Fruit fly (Drosophila melanogaster) whole organism, embryonic: Measurements from ENCODE around the gene Prx5.

ENCODE experiments used
- Adf1 ChIP-seq: fragments of 200-800 bp; sonication (Bioruptor generic); IDR thresholded peaks from 2 replicates; pipeline ENCODE4 v1.3.6; 2022; ENCODE audit warnings: missing biosample characterization, missing genetic modification characterization
- Atf6 ChIP-seq: fragments of 200-800 bp; sonication (Bioruptor generic); IDR thresholded peaks from 2 replicates; pipeline ENCODE4 v1.3.6; 2022; ENCODE audit warnings: missing biosample characterization, missing genetic modification characterization
- CG11504 ChIP-seq: fragments of 200-800 bp; sonication (Bioruptor generic); optimal IDR thresholded peaks from 3 replicates; lab custom pipeline; 2019; ENCODE audit warnings: missing biosample characterization, mild to moderate bottlenecking, missing genetic modification characterization, moderate library complexity
- CG11696 ChIP-seq: fragments of 200-800 bp; sonication (Bioruptor generic); IDR thresholded peaks from 2 replicates; pipeline ENCODE4 v1.3.6; 2022; ENCODE audit warnings: missing biosample characterization, missing genetic modification characterization
- CG12071 ChIP-seq: fragments of 200-800 bp; sonication (Bioruptor generic); optimal IDR thresholded peaks from 3 replicates; lab custom pipeline; 2018; ENCODE audit warnings: missing biosample characterization, mild to moderate bottlenecking, missing genetic modification characterization
- CG12155 ChIP-seq: fragments of 200-800 bp; sonication (Bioruptor generic); optimal IDR thresholded peaks from 3 replicates; lab custom pipeline; 2016; ENCODE audit warnings: missing biosample characterization, missing genetic modification characterization
- CG13775 ChIP-seq: fragments of 200-800 bp; sonication (Bioruptor generic); optimal IDR thresholded peaks from 3 replicates; lab custom pipeline; 2017; ENCODE audit warnings: missing biosample characterization, mild to moderate bottlenecking, missing genetic modification characterization
- CG14860 ChIP-seq: fragments of 200-800 bp; sonication (Bioruptor generic); IDR thresholded peaks from 3 replicates; pipeline ENCODE4 v1.3.6; 2022; ENCODE audit warnings: missing biosample characterization, missing genetic modification characterization; ENCODE audit not compliant: partially characterized antibody
- CG15011 ChIP-seq: fragments of 200-800 bp; sonication (Bioruptor generic); optimal IDR thresholded peaks from 3 replicates; lab custom pipeline; 2018; ENCODE audit warnings: missing biosample characterization, mild to moderate bottlenecking, missing genetic modification characterization
- CG16815 ChIP-seq: fragments of 200-800 bp; sonication (Bioruptor generic); optimal IDR thresholded peaks from 3 replicates; lab custom pipeline; 2017; ENCODE audit warnings: missing biosample characterization, mild to moderate bottlenecking, missing genetic modification characterization
- CG17359 ChIP-seq: fragments of 200-800 bp; sonication (Bioruptor generic); optimal IDR thresholded peaks from 3 replicates; lab custom pipeline; 2018; ENCODE audit warnings: missing biosample characterization, mild to moderate bottlenecking, missing genetic modification characterization, moderate library complexity
- CG17612 ChIP-seq: fragments of 200-800 bp; sonication (Bioruptor generic); IDR thresholded peaks from 2 replicates; pipeline ENCODE4 v1.3.6; 2022; ENCODE audit warnings: missing biosample characterization, missing genetic modification characterization
- CG2678 ChIP-seq: fragments of 200-800 bp; sonication (Bioruptor generic); optimal IDR thresholded peaks from 3 replicates; lab custom pipeline; 2019; ENCODE audit warnings: missing biosample characterization, mild to moderate bottlenecking, missing genetic modification characterization, moderate library complexity
- CG30403 ChIP-seq: fragments of 200-800 bp; sonication (Bioruptor generic); optimal IDR thresholded peaks from 3 replicates; lab custom pipeline; 2016; ENCODE audit warnings: missing biosample characterization, missing genetic modification characterization
- CG31441 ChIP-seq: fragments of 200-800 bp; sonication (Bioruptor generic); IDR thresholded peaks from 2 replicates; pipeline ENCODE4 v1.3.6; 2022; ENCODE audit warnings: missing biosample characterization, missing genetic modification characterization
- CG34376 ChIP-seq: fragments of 200-800 bp; sonication (Bioruptor generic); optimal IDR thresholded peaks from 2 replicates; lab custom pipeline; 2018; ENCODE audit warnings: missing biosample characterization, mild to moderate bottlenecking, missing genetic modification characterization
- CG4424 ChIP-seq: fragments of 200-800 bp; sonication (Bioruptor generic); optimal IDR thresholded peaks from 3 replicates; lab custom pipeline; 2016; ENCODE audit warnings: missing biosample characterization, missing genetic modification characterization
- CG6813 ChIP-seq: fragments of 200-800 bp; sonication (Bioruptor generic); optimal IDR thresholded peaks from 2 replicates; lab custom pipeline; 2017; ENCODE audit warnings: missing biosample characterization, missing genetic modification characterization, mild to moderate bottlenecking, moderate library complexity, missing genetic modification reagents
- CG7839 ChIP-seq: fragments of 200-800 bp; sonication (Bioruptor generic); optimal IDR thresholded peaks from 3 replicates; lab custom pipeline; 2018; ENCODE audit warnings: missing biosample characterization, mild to moderate bottlenecking, missing genetic modification characterization, moderate library complexity
- CG9437 ChIP-seq: fragments of 200-800 bp; sonication (Bioruptor generic); optimal IDR thresholded peaks from 2 replicates; lab custom pipeline; 2018; ENCODE audit warnings: missing biosample characterization, mild to moderate bottlenecking, missing genetic modification characterization
- CG9727 ChIP-seq: fragments of 200-800 bp; sonication (Bioruptor generic); optimal IDR thresholded peaks from 3 replicates; lab custom pipeline; 2017; ENCODE audit warnings: missing biosample characterization, mild to moderate bottlenecking, missing genetic modification characterization
- CHES-1-like ChIP-seq: fragments of 200-800 bp; sonication (Bioruptor generic); optimal IDR thresholded peaks from 2 replicates; lab custom pipeline; 2016; ENCODE audit warnings: missing biosample characterization, missing genetic modification characterization
- Dfd ChIP-seq, 2 experiments: fragments of >200 bp; optimal IDR thresholded peaks; 2 replicates each; lab custom pipeline; 2017; ENCODE audit warnings: missing biosample characterization in 2 of 2, missing genetic modification characterization in 2 of 2
- Eip74EF ChIP-seq, 2 experiments: fragments of 200-800 bp in 1 of 2; fragments of >200 bp in 1 of 2; sonication (Bioruptor generic) in 1 of 2; optimal IDR thresholded peaks; 2 replicates each; lab custom pipeline; 2017 to 2019; ENCODE audit warnings: missing biosample characterization in 2 of 2, missing genetic modification characterization in 2 of 2, mild to moderate bottlenecking in 1 of 2, moderate library complexity in 1 of 2
- Fer3 ChIP-seq: fragments of 200-800 bp; sonication (Bioruptor generic); optimal IDR thresholded peaks from 2 replicates; lab custom pipeline; 2018; ENCODE audit warnings: missing biosample characterization, mild to moderate bottlenecking, missing genetic modification characterization, moderate library complexity
- HHEX ChIP-seq: fragments of 200-800 bp; sonication (Bioruptor generic); optimal IDR thresholded peaks from 3 replicates; lab custom pipeline; 2017; ENCODE audit warnings: missing biosample characterization, mild to moderate bottlenecking, missing genetic modification characterization, missing genetic modification reagents
- Hr39 ChIP-seq: fragments of >200 bp; optimal IDR thresholded peaks from 2 replicates; lab custom pipeline; 2017
- MESR4 ChIP-seq: fragments of 200-800 bp; sonication (Bioruptor generic); optimal IDR thresholded peaks from 2 replicates; lab custom pipeline; 2018; ENCODE audit warnings: missing biosample characterization, mild to moderate bottlenecking, missing genetic modification characterization, moderate library complexity
- Med ChIP-seq: fragments of 200-800 bp; sonication (Bioruptor generic); peaks from one replicate; lab custom pipeline; 2016; ENCODE audit warnings: missing biosample characterization, missing genetic modification characterization, mild to moderate bottlenecking, inconsistent platforms, moderate library complexity
- Mrtf ChIP-seq: fragments of 200-800 bp; sonication (Bioruptor generic); IDR thresholded peaks from 3 replicates; pipeline ENCODE4 v1.3.6; 2022; ENCODE audit warnings: missing biosample characterization, missing genetic modification characterization
- NFAT ChIP-seq: fragments of 200-800 bp; sonication (Bioruptor generic); IDR thresholded peaks from 2 replicates; pipeline ENCODE4 v1.3.6; 2022; ENCODE audit warnings: missing biosample characterization, missing genetic modification characterization
- Oli ChIP-seq: fragments of 200-800 bp; sonication (Bioruptor generic); optimal IDR thresholded peaks from 2 replicates; lab custom pipeline; 2018; ENCODE audit warnings: missing biosample characterization, mild to moderate bottlenecking, missing genetic modification characterization, moderate library complexity
- PHDP ChIP-seq: fragments of 200-800 bp; sonication (Bioruptor generic); optimal IDR thresholded peaks from 3 replicates; lab custom pipeline; 2018; ENCODE audit warnings: missing biosample characterization, mild to moderate bottlenecking, missing genetic modification characterization, moderate library complexity
- Sry-δ ChIP-seq: fragments of 200-800 bp; sonication (Bioruptor generic); optimal IDR thresholded peaks from 2 replicates; lab custom pipeline; 2016; ENCODE audit warnings: missing biosample characterization, missing genetic modification characterization
- abd-A ChIP-seq: fragments of 200-800 bp; sonication (Bioruptor generic); optimal IDR thresholded peaks from 3 replicates; lab custom pipeline; 2019; ENCODE audit warnings: missing biosample characterization, mild to moderate bottlenecking, missing genetic modification characterization, moderate library complexity
- ase ChIP-seq: fragments of 200-800 bp; sonication (Bioruptor generic); IDR thresholded peaks from 3 replicates; pipeline ENCODE4 v1.3.6; 2022; ENCODE audit warnings: missing biosample characterization, missing genetic modification characterization
- az2 ChIP-seq: fragments of 200-800 bp; sonication (Bioruptor generic); optimal IDR thresholded peaks from 3 replicates; lab custom pipeline; 2016; ENCODE audit warnings: missing biosample characterization, missing genetic modification characterization
- bab2 ChIP-seq: fragments of 200-800 bp; sonication (Bioruptor generic); optimal IDR thresholded peaks from 2 replicates; lab custom pipeline; 2016; ENCODE audit warnings: missing biosample characterization, missing genetic modification characterization
- chinmo ChIP-seq: fragments of 200-800 bp; sonication (Bioruptor generic); IDR thresholded peaks from 4 replicates; pipeline ENCODE4 v1.3.6; 2022; ENCODE audit warnings: missing biosample characterization, missing genetic modification characterization; ENCODE audit not compliant: partially characterized antibody
- dm ChIP-seq: fragments of 200-800 bp; sonication (Bioruptor generic); optimal IDR thresholded peaks from 3 replicates; lab custom pipeline; 2016; ENCODE audit warnings: missing biosample characterization, missing genetic modification characterization
- her ChIP-seq: fragments of 200-800 bp; sonication (Bioruptor generic); optimal IDR thresholded peaks from 2 replicates; lab custom pipeline; 2016; ENCODE audit warnings: missing biosample characterization, missing genetic modification characterization
- knrl ChIP-seq: fragments of 200-800 bp; sonication (Bioruptor generic); IDR thresholded peaks from 3 replicates; pipeline ENCODE4 v1.3.6; 2022; ENCODE audit warnings: missing biosample characterization, missing genetic modification characterization; ENCODE audit not compliant: partially characterized antibody
- lola ChIP-seq, 3 experiments: fragments of >200 bp in 2 of 3; fragments of 200-800 bp in 1 of 3; sonication (Bioruptor generic) in 1 of 3; optimal IDR thresholded peaks; 2 replicates each; lab custom pipeline; 2017 to 2019; ENCODE audit warnings: missing biosample characterization in 3 of 3, missing genetic modification characterization in 3 of 3, mild to moderate bottlenecking in 1 of 3, moderate library complexity in 1 of 3
- nerfin-2 ChIP-seq: fragments of 200-800 bp; sonication (Bioruptor generic); IDR thresholded peaks from 2 replicates; pipeline ENCODE4 v1.3.6; 2022; ENCODE audit warnings: missing biosample characterization, missing genetic modification characterization; ENCODE audit not compliant: partially characterized antibody
- phol ChIP-seq: fragments of 200-800 bp; sonication (Bioruptor generic); optimal IDR thresholded peaks from 3 replicates; lab custom pipeline; 2018; ENCODE audit warnings: missing biosample characterization, mild to moderate bottlenecking, missing genetic modification characterization, moderate library complexity
- row ChIP-seq: fragments of 200-800 bp; sonication (Bioruptor generic); IDR thresholded peaks from 3 replicates; pipeline ENCODE4 v1.3.6; 2022; ENCODE audit warnings: missing biosample characterization, missing genetic modification characterization
- sr ChIP-seq: fragments of 200-800 bp; sonication (Bioruptor generic); IDR thresholded peaks from 3 replicates; pipeline ENCODE4 v1.3.6; 2022; ENCODE audit warnings: missing biosample characterization, missing genetic modification characterization
- twi ChIP-seq: fragments of 200-800 bp; optimal IDR thresholded peaks from 2 replicates; lab custom pipeline; 2019; ENCODE audit warnings: missing biosample characterization, mild to moderate bottlenecking, missing genetic modification characterization, moderate library complexity

Gene Prx5

DNA sequence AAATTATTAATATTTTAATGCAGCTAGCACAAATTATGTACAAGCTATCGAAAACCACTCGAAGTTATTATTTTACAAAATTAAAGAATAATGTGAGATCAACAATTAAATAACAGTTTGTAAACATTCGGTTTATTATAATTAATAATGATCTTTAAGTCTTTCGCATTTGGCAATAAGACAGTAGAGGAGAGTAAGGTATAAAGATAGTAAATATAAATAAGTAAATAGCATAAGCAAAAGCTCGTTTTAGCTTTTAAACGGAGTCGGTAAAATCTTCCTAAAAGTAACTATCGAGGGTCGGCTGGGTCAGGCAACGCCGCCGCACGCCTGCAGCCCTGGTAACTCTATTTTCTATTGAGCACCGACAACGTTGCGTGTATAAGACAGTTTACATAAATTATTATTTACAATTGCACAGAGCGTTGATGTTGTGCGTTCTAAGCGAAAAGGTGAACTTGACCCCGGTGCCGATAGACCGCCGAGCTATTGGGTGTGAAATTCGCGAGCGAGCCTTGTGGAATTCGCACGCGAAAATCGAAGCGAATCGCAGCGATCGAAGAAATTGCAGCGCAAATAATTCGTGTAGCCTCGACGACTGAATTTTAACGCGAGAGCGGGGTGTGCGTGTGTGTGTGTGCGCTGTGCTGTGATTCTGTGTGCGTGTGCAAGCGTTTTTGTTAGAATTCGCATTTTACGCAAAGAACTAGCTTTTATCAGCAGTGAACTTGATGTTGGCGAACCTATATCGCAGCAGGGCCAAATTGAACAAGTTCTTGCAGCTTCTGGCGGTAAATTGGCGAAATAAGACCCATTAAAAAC, 554 bp upstream of the Prx5 start, which contains the start of gene wrd (continued):
- TF ChIP-seq CG31441 (GFP tag; lab: Robert Waterston, UW) (peak; percentile 27; the same call in 1 of the 2 replicates), ase (GFP tag; lab: Robert Waterston, UW) (no peak), Mrtf (GFP tag; lab: Robert Waterston, UW) (no peak), CG15011 (GFP tag; lab: Kevin White, UChicago) (no peak), Eip74EF (GFP tag; optimal IDR thresholded peaks at IDR 0.05; lab: Kevin White, UChicago) (no peak), CG11696 (no peak), her (GFP tag; lab: Kevin White, UChicago) (no peak), CG30403 (GFP tag; lab: Kevin White, UChicago) (peak; percentile 53), CHES-1-like (GFP tag; lab: Kevin White, UChicago) (no peak), row (GFP tag; lab: Robert Waterston, UW) (peak; percentile 57; the same call in 2 of the 3 replicates), PHDP (tag; lab: Kevin White, UChicago) (no peak), lola (GFP tag; optimal IDR thresholded peaks at IDR 0.05; lab: Kevin White, UChicago) (peak in 1 of 3 experiments; percentile 39), phol (tag; lab: Kevin White, UChicago) (peak; percentile 16), CG17612 (no peak), Hr39 (lab: Kevin White, UChicago) (no peak), Adf1 (no peak), Oli (tag; lab: Kevin White, UChicago) (peak; percentile 33), CG12071 (GFP tag; lab: Kevin White, UChicago) (no peak), dm (no peak), Atf6 (GFP tag; lab: Robert Waterston, UW) (no peak), CG34376 (peak; percentile 23), nerfin-2 (no peak), CG9437 (no peak), CG2678 (tag; lab: Kevin White, UChicago) (peak; percentile 47), MESR4 (GFP tag; lab: Kevin White, UChicago) (peak; percentile 70), Fer3 (tag; lab: Kevin White, UChicago) (peak; percentile 15), CG9727 (peak; percentile 44), HHEX (GFP tag; lab: Kevin White, UChicago) (no peak), twi (tag; lab: Kevin White, UChicago) (no peak), CG17359 (no peak), CG6813 (no peak), knrl (no peak), Sry-δ (GFP tag; lab: Kevin White, UChicago) (peak; percentile 12), Med (peak; percentile 82), abd-A (tag; lab: Kevin White, UChicago) (peak; percentile 49), CG13775 (GFP tag; lab: Kevin White, UChicago) (peak; percentile 19), NFAT (peak; percentile 50; the same call in 1 of the 2 replicates), CG7839 (tag; lab: Kevin White, UChicago) (peak; percentile 28), CG12155 (GFP tag; lab: Kevin White, UChicago) (peak; percentile 24), CG11504 (tag; lab: Kevin White, UChicago) (peak; percentile 49), Dfd (GFP tag; optimal IDR thresholded peaks at IDR 0.05; lab: Kevin White, UChicago) (no peak), chinmo (GFP tag; lab: Robert Waterston, UW) (peak; percentile 82; the same call in 3 of the 4 replicates), az2 (no peak), sr (GFP tag; lab: Robert Waterston, UW) (no peak), CG14860 (GFP tag; lab: Robert Waterston, UW) (no peak), CG4424 (GFP tag; lab: Kevin White, UChicago) (peak; percentile 2), CG16815 (GFP tag; lab: Kevin White, UChicago) (no peak), bab2 (GFP tag; lab: Kevin White, UChicago) (peak; percentile 6)
